3 fruit fly cellular contexts compared by ENCODE assay signal in genomic region chr3R:5832345-5832981, dm6.
TF ChIP-seq lines count a peak whose summit lies in the region.

No protein-coding gene starts in this region.

- no peak for TF ChIP-seq CTCF in whole organism, embryonic (GFP tag; optimal IDR thresholded peaks at IDR 0.05; lab: Kevin White, UChicago)

TF ChIP-seq in whole organism, adult, 20 proteins besides CTCF, POLR2A, EP300 and RAD21:
- TF ChIP-seq CG12768 (GFP tag; optimal IDR thresholded peaks at IDR 0.05; lab: Kevin White, UChicago) = no peak
- TF ChIP-seq CG33017 (tag; optimal IDR thresholded peaks at IDR 0.05; lab: Kevin White, UChicago) = no peak
- no peak for TF ChIP-seq kay (GFP tag; lab: Kevin White, UChicago; ENCODE audit: borderline replicate concordance)
- TF ChIP-seq Clk (GFP tag; optimal IDR thresholded peaks at IDR 0.05; lab: Kevin White, UChicago) = no peak
- TF ChIP-seq bab1 (GFP tag; optimal IDR thresholded peaks at IDR 0.05; lab: Kevin White, UChicago) = no peak
- no peak for TF ChIP-seq toe (GFP tag; optimal IDR thresholded peaks at IDR 0.05; lab: Kevin White, UChicago)
- TF ChIP-seq cic (GFP tag; optimal IDR thresholded peaks at IDR 0.05; lab: Kevin White, UChicago) = peak; percentile 68
- TF ChIP-seq Hr96 (GFP tag; optimal IDR thresholded peaks at IDR 0.05; lab: Kevin White, UChicago) = peak; percentile 1
- TF ChIP-seq tj (GFP tag; optimal IDR thresholded peaks at IDR 0.05; lab: Kevin White, UChicago) = no peak
- TF ChIP-seq CG7045 (GFP tag; optimal IDR thresholded peaks at IDR 0.05; lab: Kevin White, UChicago) = no peak
- TF ChIP-seq CG14711 (tag; optimal IDR thresholded peaks at IDR 0.05; lab: Kevin White, UChicago) = no peak
- TF ChIP-seq cnc (optimal IDR thresholded peaks at IDR 0.05; lab: Kevin White, UChicago) = no peak
- TF ChIP-seq CG7101 (tag; optimal IDR thresholded peaks at IDR 0.05; lab: Kevin White, UChicago) = no peak
- TF ChIP-seq Mnt (GFP tag; optimal IDR thresholded peaks at IDR 0.05; lab: Kevin White, UChicago) = no peak
- no peak for TF ChIP-seq pad (GFP tag; optimal IDR thresholded peaks at IDR 0.05; lab: Kevin White, UChicago)
- no peak for TF ChIP-seq Crg-1 (GFP tag; optimal IDR thresholded peaks at IDR 0.05; lab: Kevin White, UChicago)

TF ChIP-seq in whole organism, embryonic, 481 proteins besides CTCF, POLR2A, EP300 and RAD21:
- peak; percentile 96 for TF ChIP-seq sug (tag; optimal IDR thresholded peaks at IDR 0.05; lab: Kevin White, UChicago)
- no peak for TF ChIP-seq pb (GFP tag; optimal IDR thresholded peaks at IDR 0.05; lab: Kevin White, UChicago)
- no peak for TF ChIP-seq prd (optimal IDR thresholded peaks at IDR 0.05; lab: Kevin White, UChicago)
- no peak for TF ChIP-seq prd (GFP tag; IDR thresholded peaks at IDR 0.05; lab: Robert Waterston, UW)
- peak; percentile 70 for TF ChIP-seq cwo (GFP tag; optimal IDR thresholded peaks at IDR 0.05; lab: Kevin White, UChicago)
- TF ChIP-seq Adf1 (GFP tag; IDR thresholded peaks at IDR 0.05; lab: Robert Waterston, UW) = peak; percentile 6; the same call in 1 of the 2 replicates
- TF ChIP-seq CG11723 (GFP tag; optimal IDR thresholded peaks at IDR 0.05; lab: Kevin White, UChicago) = no peak
- TF ChIP-seq CG16779 (GFP tag; IDR thresholded peaks at IDR 0.05; lab: Robert Waterston, UW) = no peak
- no peak for TF ChIP-seq schlank (tag; optimal IDR thresholded peaks at IDR 0.05; lab: Kevin White, UChicago)
- no peak for TF ChIP-seq CG11093 (GFP tag; IDR thresholded peaks at IDR 0.05; lab: Robert Waterston, UW)
- TF ChIP-seq grn (GFP tag; optimal IDR thresholded peaks at IDR 0.05; lab: Kevin White, UChicago) = peak; percentile 75
- no peak for TF ChIP-seq Drgx (GFP tag; IDR thresholded peaks at IDR 0.05; lab: Robert Waterston, UW)
- no peak for TF ChIP-seq CG15696 (tag; optimal IDR thresholded peaks at IDR 0.05; lab: Kevin White, UChicago)
- TF ChIP-seq Hr39 (optimal IDR thresholded peaks at IDR 0.05; lab: Kevin White, UChicago) = no peak
- TF ChIP-seq vnd (GFP tag; IDR thresholded peaks at IDR 0.05; lab: Robert Waterston, UW; ENCODE audit: partially characterized antibody) = peak; percentile 58
- TF ChIP-seq aop (GFP tag; IDR thresholded peaks at IDR 0.05; lab: Robert Waterston, UW) = no peak
- TF ChIP-seq Hey (tag; optimal IDR thresholded peaks at IDR 0.05; lab: Kevin White, UChicago) = peak; percentile 85
- peak; percentile 23 for TF ChIP-seq ftz-f1 (GFP tag; optimal IDR thresholded peaks at IDR 0.05; lab: Kevin White, UChicago)
- peak; percentile 87 for TF ChIP-seq exex (tag; optimal IDR thresholded peaks at IDR 0.05; lab: Kevin White, UChicago)
- TF ChIP-seq CG6813 (GFP tag; optimal IDR thresholded peaks at IDR 0.05; lab: Kevin White, UChicago) = no peak
- TF ChIP-seq Asciz (GFP tag; optimal IDR thresholded peaks at IDR 0.05; lab: Kevin White, UChicago) = no peak
- peak; percentile 21 for TF ChIP-seq CG10543 (GFP tag; optimal IDR thresholded peaks at IDR 0.05; lab: Kevin White, UChicago)
- TF ChIP-seq CG18599 (GFP tag; optimal IDR thresholded peaks at IDR 0.05; lab: Kevin White, UChicago) = peak; percentile 53
- TF ChIP-seq NFAT (GFP tag; IDR thresholded peaks at IDR 0.05; lab: Robert Waterston, UW) = 0 out of 2 replicates have a peak, but pooled peaks have one; percentile 10
- TF ChIP-seq CG34376 (GFP tag; optimal IDR thresholded peaks at IDR 0.05; lab: Kevin White, UChicago) = peak; percentile 86
- TF ChIP-seq Scr (GFP tag; IDR thresholded peaks at IDR 0.05; lab: Robert Waterston, UW; ENCODE audit: partially characterized antibody) = no peak
- no peak for TF ChIP-seq CG11398 (GFP tag; optimal IDR thresholded peaks at IDR 0.05; lab: Kevin White, UChicago)
- peak; percentile 49 for TF ChIP-seq CG7987 (GFP tag; optimal IDR thresholded peaks at IDR 0.05; lab: Kevin White, UChicago)
- peak; percentile 24 for TF ChIP-seq Vsx1 (GFP tag; optimal IDR thresholded peaks at IDR 0.05; lab: Kevin White, UChicago)
- TF ChIP-seq Gsc (GFP tag; IDR thresholded peaks at IDR 0.05; lab: Robert Waterston, UW) = no peak

TF ChIP-seq in whole organism, prepupa, 60 proteins besides CTCF, POLR2A, EP300 and RAD21:
- TF ChIP-seq svp (GFP tag; lab: Kevin White, UChicago) (peak; percentile 17), Sox102F (GFP tag; optimal IDR thresholded peaks at IDR 0.05; lab: Kevin White, UChicago) (no peak)
